Fruit fly (Drosophila melanogaster): ENCODE results near the gene inaF-D.

Gene inaF-D

dm6 chrX:11709799-11710720 is 18.8 kb downstream of the inaF-D start, which contains the start of gene FucT6 (continued):
- TF ChIP-seq CG15336 (GFP tag; IDR thresholded peaks at IDR 0.05): peak; percentile 72
- TF ChIP-seq fkh (GFP tag; optimal IDR thresholded peaks at IDR 0.05): no peak
- TF ChIP-seq fd85E (GFP tag; optimal IDR thresholded peaks at IDR 0.05): no peak
- TF ChIP-seq CG31627 (GFP tag; optimal IDR thresholded peaks at IDR 0.05): no peak

dm6 chrX:11704929-11705612 is 23.8 kb downstream of the inaF-D start, which contains the start of gene CG2444:
Gene CG2444, minus strand, starts transcription at chrX:11705300.
- peak; percentile 67 for TF ChIP-seq Eip93F (GFP tag; optimal IDR thresholded peaks at IDR 0.05)
- TF ChIP-seq achi (GFP tag; optimal IDR thresholded peaks at IDR 0.05): no peak
- TF ChIP-seq svp (GFP tag): peak; percentile 98
- no peak for TF ChIP-seq CG9139 (GFP tag; optimal IDR thresholded peaks at IDR 0.05)
- peak; percentile 49 for TF ChIP-seq vri (GFP tag; optimal IDR thresholded peaks at IDR 0.05)
- TF ChIP-seq Eip78C (GFP tag): peak; percentile 28
- no peak for TF ChIP-seq net (GFP tag; optimal IDR thresholded peaks at IDR 0.05)

- TF ChIP-seq lz (GFP tag; optimal IDR thresholded peaks at IDR 0.05) (no peak), achi (GFP tag; optimal IDR thresholded peaks at IDR 0.05) (no peak), CG3919 (GFP tag; optimal IDR thresholded peaks at IDR 0.05) (no peak), CG6808 (GFP tag; optimal IDR thresholded peaks at IDR 0.05) (no peak), spab (GFP tag; optimal IDR thresholded peaks at IDR 0.05) (no peak), CG10669 (GFP tag; optimal IDR thresholded peaks at IDR 0.05) (no peak), cyc (GFP tag; optimal IDR thresholded peaks at IDR 0.05) (no peak), Eip78C (GFP tag) (no peak), CG6792 (GFP tag; optimal IDR thresholded peaks at IDR 0.05) (no peak), CG3032 (tag; optimal IDR thresholded peaks at IDR 0.05) (no peak), fkh (GFP tag; optimal IDR thresholded peaks at IDR 0.05) (no peak), Eip75B (GFP tag; optimal IDR thresholded peaks at IDR 0.05) (no peak), CG8319 (GFP tag; optimal IDR thresholded peaks at IDR 0.05) (no peak), topi (GFP tag; optimal IDR thresholded peaks at IDR 0.05) (no peak), Hr4 (GFP tag; optimal IDR thresholded peaks at IDR 0.05) (no peak), CG31627 (GFP tag; optimal IDR thresholded peaks at IDR 0.05) (no peak), Ets96B (tag; optimal IDR thresholded peaks at IDR 0.05) (no peak), CG7368 (GFP tag; optimal IDR thresholded peaks at IDR 0.05) (no peak), dsx (GFP tag; optimal IDR thresholded peaks at IDR 0.05; ENCODE audit: poor library complexity, severe bottlenecking) (no peak)
Measured at dm6 chrX:11700765-11701164, 28.1 kb downstream of the inaF-D start.

- TF ChIP-seq Eip75B (GFP tag; optimal IDR thresholded peaks at IDR 0.05) (no peak), svp (GFP tag) (peak; percentile 58), CG6163 (GFP tag; IDR thresholded peaks at IDR 0.05) (peak; percentile 39; the same call in 1 of the 3 replicates), Gug (GFP tag; IDR thresholded peaks at IDR 0.05) (no peak)
Measured at dm6 chrX:11695883-11696211, 33.1 kb downstream of the inaF-D start.

dm6 chrX:11694959-11695882 is 33.7 kb downstream of the inaF-D start, which contains the start of gene PhKgamma:
Gene PhKgamma, plus strand, starts transcription at chrX:11695137.
- TF ChIP-seq CG16779 (tag; optimal IDR thresholded peaks at IDR 0.05): peak; percentile 67
- peak; percentile 37 for TF ChIP-seq Ets96B (tag; optimal IDR thresholded peaks at IDR 0.05)
- TF ChIP-seq Hr39 (GFP tag; optimal IDR thresholded peaks at IDR 0.05): no peak
- TF ChIP-seq ss (GFP tag; optimal IDR thresholded peaks at IDR 0.05): peak; percentile 78 to 94
- TF ChIP-seq Gug (GFP tag; IDR thresholded peaks at IDR 0.05): 0 out of 2 replicates have a peak, but pooled peaks have one; percentile 19
- TF ChIP-seq CG10669 (GFP tag; optimal IDR thresholded peaks at IDR 0.05): peak; percentile 10
- TF ChIP-seq CG3919 (GFP tag; optimal IDR thresholded peaks at IDR 0.05): peak; percentile 24
- TF ChIP-seq CG32006 (GFP tag; optimal IDR thresholded peaks at IDR 0.05): peak; percentile 49
- TF ChIP-seq CG15336 (GFP tag; IDR thresholded peaks at IDR 0.05): peak; percentile 63
- TF ChIP-seq acj6 (GFP tag; optimal IDR thresholded peaks at IDR 0.05): no peak
- peak; percentile 7 for TF ChIP-seq CG3032 (tag; optimal IDR thresholded peaks at IDR 0.05)
- TF ChIP-seq CG8632 (GFP tag; optimal IDR thresholded peaks at IDR 0.05): no peak
- TF ChIP-seq achi (GFP tag; optimal IDR thresholded peaks at IDR 0.05): peak; percentile 13
- no peak for TF ChIP-seq CG6854 (GFP tag; optimal IDR thresholded peaks at IDR 0.05)
- TF ChIP-seq salr (GFP tag; optimal IDR thresholded peaks at IDR 0.05): peak in 1 of 2 experiments; percentile 47
- TF ChIP-seq Blimp-1 (GFP tag; optimal IDR thresholded peaks at IDR 0.05): no peak
- TF ChIP-seq Hr38 (GFP tag; optimal IDR thresholded peaks at IDR 0.05): no peak
- TF ChIP-seq CG6163 (GFP tag; IDR thresholded peaks at IDR 0.05): peak; percentile 73
